Fruit fly (Drosophila melanogaster) Kc167 (cell line): ENCODE results near the gene CG7276.

Experiments
- Myc ChIP-seq: fragments of >200 bp; optimal IDR thresholded peaks from 2 replicates; lab custom pipeline; 2017; ENCODE audit warnings: missing external identifiers
- Sin3A ChIP-seq: fragments of >200 bp; optimal IDR thresholded peaks from 2 replicates; lab custom pipeline; 2018; ENCODE audit warnings: missing external identifiers
- h ChIP-seq: fragments of >200 bp; optimal IDR thresholded peaks from 3 replicates; lab custom pipeline; 2018; ENCODE audit warnings: missing external identifiers
- insv ChIP-seq: fragments of >200 bp; optimal IDR thresholded peaks from 3 replicates; lab custom pipeline; 2018; ENCODE audit warnings: missing external identifiers
- psq ChIP-seq: fragments of >200 bp; optimal IDR thresholded peaks from 2 replicates; lab custom pipeline; 2017; ENCODE audit warnings: missing external identifiers

DNA sequence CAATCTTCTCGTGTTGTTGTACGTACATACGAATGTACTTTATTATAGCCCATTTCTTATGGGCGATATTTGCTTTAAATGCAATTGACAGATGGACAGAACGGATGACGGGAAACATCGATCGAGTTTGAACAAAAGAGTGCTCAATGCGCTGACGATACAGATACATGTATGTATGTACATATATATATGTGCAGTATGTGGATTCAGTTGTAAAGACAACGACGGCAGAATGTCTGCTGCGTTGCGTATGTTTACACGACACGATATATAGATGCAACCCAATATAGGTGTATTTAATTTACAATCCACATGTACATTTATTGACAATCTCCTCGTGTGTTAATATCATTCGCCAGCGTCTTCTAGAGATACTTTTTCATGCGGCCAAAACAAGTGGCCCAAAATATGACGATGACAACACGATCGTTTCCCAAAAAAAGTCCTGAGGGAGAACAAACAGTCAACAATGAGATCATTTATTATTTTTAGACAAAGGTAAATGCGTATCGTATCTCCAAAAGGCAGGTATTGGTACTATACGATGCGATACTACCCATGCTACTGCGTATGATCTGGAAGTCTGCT, 32.7 kb downstream of the CG7276 start:
- no peak for TF ChIP-seq Myc
- no peak for TF ChIP-seq psq (lab: Kevin White, UChicago)
- TF ChIP-seq h (lab: Kevin White, UChicago), result no peak
- TF ChIP-seq insv, result no peak
- no peak for TF ChIP-seq Sin3A (lab: Kevin White, UChicago)
